Fruit fly (Drosophila melanogaster) whole organism, embryonic: Measurements from ENCODE around the gene Rab9Db.

Experiments used
- Awh ChIP-seq: fragments of 200-800 bp; sonication (Bioruptor generic); IDR thresholded peaks from 2 replicates; pipeline ENCODE4, ENCODE4 v1.3.6; 2022; ENCODE audit warnings: missing biosample characterization, missing genetic modification characterization
- CG10267 ChIP-seq: fragments of 200-800 bp; sonication (Bioruptor generic); optimal IDR thresholded peaks from 2 replicates; lab custom pipeline; 2018; ENCODE audit warnings: missing biosample characterization, mild to moderate bottlenecking, missing genetic modification characterization, moderate library complexity
- CG10274 ChIP-seq: fragments of 200-800 bp; sonication (Bioruptor generic); optimal IDR thresholded peaks from 3 replicates; lab custom pipeline; 2017; ENCODE audit warnings: missing biosample characterization, mild to moderate bottlenecking, missing genetic modification characterization
- CG11085 ChIP-seq: fragments of 200-800 bp; sonication (Bioruptor generic); IDR thresholded peaks from 2 replicates; pipeline ENCODE4 v1.3.6; 2022; ENCODE audit warnings: missing biosample characterization, missing genetic modification characterization
- CG11093 ChIP-seq: fragments of 200-800 bp; sonication (Bioruptor generic); IDR thresholded peaks from 3 replicates; pipeline ENCODE4 v1.3.6; 2022; ENCODE audit warnings: missing biosample characterization, missing genetic modification characterization
- CG11456 ChIP-seq: fragments of 200-800 bp; sonication (Bioruptor generic); IDR thresholded peaks from 3 replicates; pipeline ENCODE4 v1.3.6; 2022; ENCODE audit warnings: missing biosample characterization, missing genetic modification characterization
- CG11504 ChIP-seq: fragments of 200-800 bp; sonication (Bioruptor generic); optimal IDR thresholded peaks from 3 replicates; lab custom pipeline; 2019; ENCODE audit warnings: missing biosample characterization, mild to moderate bottlenecking, missing genetic modification characterization, moderate library complexity
- CG12299 ChIP-seq: fragments of 200-800 bp; sonication (Bioruptor generic); optimal IDR thresholded peaks from 2 replicates; lab custom pipeline; 2018; ENCODE audit warnings: missing biosample characterization, mild to moderate bottlenecking, missing genetic modification characterization
- CG14014 ChIP-seq: fragments of 200-800 bp; sonication (Bioruptor generic); IDR thresholded peaks from 2 replicates; pipeline ENCODE4 v1.3.6; 2022; ENCODE audit warnings: missing biosample characterization, missing genetic modification characterization
- CG14667 ChIP-seq: fragments of 200-800 bp; sonication (Bioruptor generic); IDR thresholded peaks from 2 replicates; pipeline ENCODE4 v1.3.6; 2022; ENCODE audit warnings: missing biosample characterization, missing genetic modification characterization
- CG14860 ChIP-seq: fragments of 200-800 bp; sonication (Bioruptor generic); IDR thresholded peaks from 3 replicates; pipeline ENCODE4 v1.3.6; 2022; ENCODE audit warnings: missing biosample characterization, missing genetic modification characterization; ENCODE audit not compliant: partially characterized antibody
- CG16815 ChIP-seq: fragments of 200-800 bp; sonication (Bioruptor generic); optimal IDR thresholded peaks from 3 replicates; lab custom pipeline; 2017; ENCODE audit warnings: missing biosample characterization, mild to moderate bottlenecking, missing genetic modification characterization
- CG17186 ChIP-seq: fragments of 200-800 bp; sonication (Bioruptor generic); optimal IDR thresholded peaks from 3 replicates; lab custom pipeline; 2017; ENCODE audit warnings: missing biosample characterization, missing genetic modification reagents, missing genetic modification characterization
- CG17912 ChIP-seq: fragments of 200-800 bp; sonication (Bioruptor generic); optimal IDR thresholded peaks from 2 replicates; lab custom pipeline; 2018; ENCODE audit warnings: missing biosample characterization, mild to moderate bottlenecking, missing genetic modification characterization
- CG1832 ChIP-seq: fragments of 200-800 bp; sonication (Bioruptor generic); optimal IDR thresholded peaks from 2 replicates; lab custom pipeline; 2017; ENCODE audit warnings: missing biosample characterization, mild to moderate bottlenecking, missing genetic modification characterization, inconsistent platforms
- CG2202 ChIP-seq: fragments of 200-800 bp; sonication (Bioruptor generic); optimal IDR thresholded peaks from 2 replicates; lab custom pipeline; 2018; ENCODE audit warnings: missing biosample characterization, mild to moderate bottlenecking, missing genetic modification characterization
- CG31388 ChIP-seq: fragments of 200-800 bp; sonication (Bioruptor generic); optimal IDR thresholded peaks from 2 replicates; lab custom pipeline; 2016; ENCODE audit warnings: missing biosample characterization, missing genetic modification characterization
- CG31441 ChIP-seq: fragments of 200-800 bp; sonication (Bioruptor generic); IDR thresholded peaks from 2 replicates; pipeline ENCODE4 v1.3.6; 2022; ENCODE audit warnings: missing biosample characterization, missing genetic modification characterization
- CG32532 ChIP-seq: fragments of 200-800 bp; sonication (Bioruptor generic); IDR thresholded peaks from 2 replicates; pipeline ENCODE4 v1.3.6; 2022; ENCODE audit warnings: missing biosample characterization, missing genetic modification characterization
- CG33213 ChIP-seq: fragments of 200-800 bp; sonication (Bioruptor generic); optimal IDR thresholded peaks from 3 replicates; lab custom pipeline; 2016; ENCODE audit warnings: missing biosample characterization, missing genetic modification characterization
- CG3995 ChIP-seq: fragments of 200-800 bp; sonication (Bioruptor generic); optimal IDR thresholded peaks from 3 replicates; lab custom pipeline; 2016; ENCODE audit warnings: missing biosample characterization, missing genetic modification characterization
- CG7928 ChIP-seq: fragments of 200-800 bp; sonication (Bioruptor generic); optimal IDR thresholded peaks from 2 replicates; lab custom pipeline; 2017; ENCODE audit warnings: missing biosample characterization, mild to moderate bottlenecking, missing genetic modification characterization
- CG8281 ChIP-seq: fragments of 200-800 bp; sonication (Bioruptor generic); optimal IDR thresholded peaks from 2 replicates; lab custom pipeline; 2018; ENCODE audit warnings: missing biosample characterization, mild to moderate bottlenecking, missing genetic modification characterization, moderate library complexity
- CG8924 ChIP-seq: fragments of 200-800 bp; optimal IDR thresholded peaks from 3 replicates; lab custom pipeline; 2019; ENCODE audit warnings: missing biosample characterization, mild to moderate bottlenecking, missing genetic modification characterization, moderate library complexity
- CG8944 ChIP-seq: fragments of 200-800 bp; sonication (Bioruptor generic); optimal IDR thresholded peaks from 3 replicates; lab custom pipeline; 2016; ENCODE audit warnings: missing biosample characterization, missing genetic modification characterization
- CkIIα-i1 ChIP-seq: fragments of 200-800 bp; sonication (Bioruptor generic); IDR thresholded peaks from 2 replicates; pipeline ENCODE4 v1.3.6; 2022; ENCODE audit warnings: missing biosample characterization, missing genetic modification characterization
- CoRest ChIP-seq: fragments of 200-800 bp; sonication (Bioruptor generic); optimal IDR thresholded peaks from 3 replicates; lab custom pipeline; 2018; ENCODE audit warnings: missing biosample characterization, mild to moderate bottlenecking, missing genetic modification characterization, moderate library complexity
- D19B ChIP-seq: fragments of 200-800 bp; sonication (Bioruptor generic); optimal IDR thresholded peaks from 2 replicates; lab custom pipeline; 2017; ENCODE audit warnings: missing biosample characterization, mild to moderate bottlenecking, missing genetic modification characterization
- E2f2 ChIP-seq: fragments of 200-800 bp; sonication (Bioruptor generic); IDR thresholded peaks from 2 replicates; pipeline ENCODE4 v1.3.6; 2022; ENCODE audit warnings: missing biosample characterization, missing genetic modification characterization
- Elba2 ChIP-seq: fragments of 200-800 bp; sonication (Bioruptor generic); optimal IDR thresholded peaks from 3 replicates; lab custom pipeline; 2016; ENCODE audit warnings: missing biosample characterization, missing genetic modification characterization
- Hr39 ChIP-seq: fragments of >200 bp; optimal IDR thresholded peaks from 2 replicates; lab custom pipeline; 2017
- Poxn ChIP-seq: fragments of 200-800 bp; sonication (Bioruptor generic); IDR thresholded peaks from 2 replicates; pipeline ENCODE4 v1.3.6; 2022; ENCODE audit warnings: missing biosample characterization, missing genetic modification characterization
- Rfx ChIP-seq: fragments of 200-800 bp; sonication (Bioruptor generic); IDR thresholded peaks from 2 replicates; pipeline ENCODE4 v1.3.6; 2022; ENCODE audit warnings: missing biosample characterization, missing genetic modification characterization
- Six4 ChIP-seq: fragments of 200-800 bp; sonication (Bioruptor generic); optimal IDR thresholded peaks from 2 replicates; lab custom pipeline; 2016; ENCODE audit warnings: missing biosample characterization, missing genetic modification characterization
- amos ChIP-seq: fragments of 200-800 bp; sonication (Bioruptor generic); IDR thresholded peaks from 2 replicates; pipeline ENCODE4 v1.3.6; 2022; ENCODE audit warnings: missing biosample characterization, missing genetic modification characterization; ENCODE audit not compliant: partially characterized antibody
- ash1 ChIP-seq: fragments of 200-800 bp; sonication (Bioruptor generic); optimal IDR thresholded peaks from 2 replicates; lab custom pipeline; 2018; ENCODE audit warnings: missing biosample characterization, mild to moderate bottlenecking, missing genetic modification characterization
- bbx ChIP-seq: fragments of 200-800 bp; sonication (Bioruptor generic); IDR thresholded peaks from 2 replicates; pipeline ENCODE4 v1.3.6; 2022; ENCODE audit warnings: missing biosample characterization, missing genetic modification characterization; ENCODE audit not compliant: partially characterized antibody
- cato ChIP-seq: fragments of 200-800 bp; sonication (Bioruptor generic); optimal IDR thresholded peaks from 2 replicates; lab custom pipeline; 2016; ENCODE audit warnings: missing biosample characterization, missing genetic modification characterization, borderline replicate concordance
- esg ChIP-seq: fragments of 200-800 bp; sonication (Bioruptor generic); conservative IDR thresholded peaks from 2 replicates; pipeline ENCODE4 v1.3.6; 2022; ENCODE audit warnings: missing biosample characterization, missing genetic modification characterization
- fu2 ChIP-seq: fragments of 200-800 bp; sonication (Bioruptor generic); optimal IDR thresholded peaks from 2 replicates; lab custom pipeline; 2016; ENCODE audit warnings: missing biosample characterization, missing genetic modification characterization
- hth ChIP-seq: fragments of >200 bp; optimal IDR thresholded peaks from 2 replicates; lab custom pipeline; 2017; ENCODE audit warnings: inconsistent platforms
- odd ChIP-seq: fragments of 200-800 bp; sonication (Bioruptor generic); optimal IDR thresholded peaks from 2 replicates; lab custom pipeline; 2017; ENCODE audit warnings: missing biosample characterization, mild to moderate bottlenecking, missing genetic modification characterization
- peb ChIP-seq: fragments of 200-800 bp; sonication (Bioruptor generic); IDR thresholded peaks from 2 replicates; pipeline ENCODE4 v1.3.6; 2022; ENCODE audit warnings: missing biosample characterization, missing genetic modification characterization
- pita ChIP-seq: fragments of 200-800 bp; sonication (Bioruptor generic); optimal IDR thresholded peaks from 2 replicates; lab custom pipeline; 2017; ENCODE audit warnings: missing biosample characterization, mild to moderate bottlenecking, missing genetic modification characterization
- psq ChIP-seq: fragments of 200-800 bp; sonication (Bioruptor generic); optimal IDR thresholded peaks from 2 replicates; lab custom pipeline; 2017; ENCODE audit warnings: missing biosample characterization, missing genetic modification characterization
- scrt ChIP-seq: fragments of 200-800 bp; sonication (Bioruptor generic); optimal IDR thresholded peaks from 2 replicates; lab custom pipeline; 2018; ENCODE audit warnings: missing biosample characterization, mild to moderate bottlenecking, missing genetic modification characterization, moderate library complexity
- seq ChIP-seq: fragments of 200-800 bp; sonication (Bioruptor generic); IDR thresholded peaks from 2 replicates; pipeline ENCODE4 v1.3.6; 2022; ENCODE audit warnings: missing biosample characterization, missing genetic modification characterization
- sna ChIP-seq: fragments of 200-800 bp; sonication (Bioruptor generic); IDR thresholded peaks from 2 replicates; pipeline ENCODE4 v1.3.6; 2022; ENCODE audit warnings: missing biosample characterization, missing genetic modification characterization; ENCODE audit not compliant: partially characterized antibody
- unc-4 ChIP-seq: fragments of 200-800 bp; sonication (Bioruptor generic); IDR thresholded peaks from 2 replicates; pipeline ENCODE4 v1.3.6; 2022; ENCODE audit warnings: missing biosample characterization, missing genetic modification characterization; ENCODE audit not compliant: partially characterized antibody
- vvl ChIP-seq: fragments of 200-800 bp; sonication (Bioruptor generic); IDR thresholded peaks from 2 replicates; pipeline ENCODE4 v1.3.6; 2022; ENCODE audit warnings: missing biosample characterization, missing genetic modification characterization
- yki ChIP-seq: fragments of >200 bp; optimal IDR thresholded peaks from 3 replicates; lab custom pipeline; 2018
- zfh1 ChIP-seq: fragments of 200-800 bp; sonication (Bioruptor generic); IDR thresholded peaks from 3 replicates; pipeline ENCODE4 v1.3.6; 2022; ENCODE audit warnings: missing biosample characterization, missing genetic modification characterization

Rab9Db gene

dm6 chrX:10601479-10601921, 21.5 kb downstream of the Rab9Db start (continued):
- TF ChIP-seq CG17186 (GFP tag; lab: Kevin White, UChicago), result no peak
- 0 out of 2 replicates have a peak, but pooled peaks have one; percentile 11 for TF ChIP-seq E2f2 (GFP tag; lab: Robert Waterston, UW)
- TF ChIP-seq CG10274 (GFP tag; lab: Kevin White, UChicago), result no peak
- no peak for TF ChIP-seq odd (GFP tag; lab: Kevin White, UChicago)
- TF ChIP-seq fu2 (GFP tag; lab: Kevin White, UChicago), result no peak
- no peak for TF ChIP-seq D19B (GFP tag; lab: Kevin White, UChicago)
- TF ChIP-seq yki (lab: Kevin White, UChicago), result no peak
- TF ChIP-seq Rfx (GFP tag; lab: Robert Waterston, UW), result peak; percentile 73
- TF ChIP-seq unc-4 (GFP tag; lab: Robert Waterston, UW), result no peak
- TF ChIP-seq ash1 (GFP tag; lab: Kevin White, UChicago), result no peak
- TF ChIP-seq CG10267 (tag; lab: Kevin White, UChicago), result peak; percentile 15
- TF ChIP-seq Poxn (GFP tag; lab: Robert Waterston, UW), result no peak
- TF ChIP-seq CG31388 (GFP tag; lab: Kevin White, UChicago), result no peak
- TF ChIP-seq sna (GFP tag; lab: Robert Waterston, UW), result no peak
- peak; percentile 56; the same call in 1 of the 2 replicates for TF ChIP-seq vvl (GFP tag; lab: Robert Waterston, UW)
- no peak for TF ChIP-seq CG7928 (GFP tag; lab: Kevin White, UChicago)
- peak; percentile 67 for TF ChIP-seq CG32532 (GFP tag; lab: Robert Waterston, UW)
- no peak for TF ChIP-seq seq
- TF ChIP-seq hth (lab: Kevin White, UChicago), result no peak
- no peak for TF ChIP-seq CG17912
- TF ChIP-seq CG11456, result peak; percentile 75
- no peak for TF ChIP-seq psq (GFP tag; lab: Kevin White, UChicago)
- peak; percentile 13 for TF ChIP-seq CG16815 (GFP tag; lab: Kevin White, UChicago)
- TF ChIP-seq pita (GFP tag; lab: Kevin White, UChicago), result no peak
- TF ChIP-seq CkIIα-i1 (GFP tag; lab: Robert Waterston, UW), result no peak
- peak; percentile 33 for TF ChIP-seq Six4 (GFP tag; lab: Kevin White, UChicago)
- TF ChIP-seq CoRest, result peak; percentile 61
- TF ChIP-seq CG11504 (tag; lab: Kevin White, UChicago), result peak; percentile 48
- peak; percentile 52; the same call in 1 of the 2 replicates for TF ChIP-seq CG14014 (GFP tag; lab: Robert Waterston, UW)
- no peak for TF ChIP-seq CG14860 (GFP tag; lab: Robert Waterston, UW)
- TF ChIP-seq bbx, result peak; percentile 46
- TF ChIP-seq CG14667, result peak; percentile 45; the same call in 1 of the 2 replicates
- no peak for TF ChIP-seq Elba2
- TF ChIP-seq Awh (GFP tag; lab: Robert Waterston, UW), result no peak
- no peak for TF ChIP-seq CG1832 (GFP tag; lab: Kevin White, UChicago)
- no peak for TF ChIP-seq peb (GFP tag; lab: Robert Waterston, UW)
- TF ChIP-seq CG12299 (tag; lab: Kevin White, UChicago), result no peak
- TF ChIP-seq CG3995 (GFP tag; lab: Kevin White, UChicago), result peak; percentile 64
- peak; percentile 34 for TF ChIP-seq cato (GFP tag; lab: Kevin White, UChicago)
- TF ChIP-seq CG11093, result no peak
- no peak; the same call in 1 of the 2 replicates for TF ChIP-seq CG31441 (GFP tag; lab: Robert Waterston, UW)
- no peak for TF ChIP-seq scrt (GFP tag; lab: Kevin White, UChicago)
- TF ChIP-seq zfh1 (GFP tag; lab: Robert Waterston, UW), result no peak; the same call in 2 of the 3 replicates
- no peak for TF ChIP-seq CG2202 (tag; lab: Kevin White, UChicago)
- peak; percentile 28; the same call in 1 of the 2 replicates for TF ChIP-seq CG11085
- peak; percentile 9 for TF ChIP-seq CG8944 (GFP tag; lab: Kevin White, UChicago)
- TF ChIP-seq CG33213 (GFP tag; lab: Kevin White, UChicago), result no peak
- TF ChIP-seq esg (GFP tag; lab: Robert Waterston, UW), result no peak
- no peak for TF ChIP-seq CG8924
- TF ChIP-seq Hr39, result no peak
- TF ChIP-seq CG8281 (tag; lab: Kevin White, UChicago), result no peak
- TF ChIP-seq amos (GFP tag; lab: Robert Waterston, UW), result peak; percentile 50
